Worm (Caenorhabditis elegans): ENCODE data around the gene slc-25A21.

slc-25A21 gene

DNA sequence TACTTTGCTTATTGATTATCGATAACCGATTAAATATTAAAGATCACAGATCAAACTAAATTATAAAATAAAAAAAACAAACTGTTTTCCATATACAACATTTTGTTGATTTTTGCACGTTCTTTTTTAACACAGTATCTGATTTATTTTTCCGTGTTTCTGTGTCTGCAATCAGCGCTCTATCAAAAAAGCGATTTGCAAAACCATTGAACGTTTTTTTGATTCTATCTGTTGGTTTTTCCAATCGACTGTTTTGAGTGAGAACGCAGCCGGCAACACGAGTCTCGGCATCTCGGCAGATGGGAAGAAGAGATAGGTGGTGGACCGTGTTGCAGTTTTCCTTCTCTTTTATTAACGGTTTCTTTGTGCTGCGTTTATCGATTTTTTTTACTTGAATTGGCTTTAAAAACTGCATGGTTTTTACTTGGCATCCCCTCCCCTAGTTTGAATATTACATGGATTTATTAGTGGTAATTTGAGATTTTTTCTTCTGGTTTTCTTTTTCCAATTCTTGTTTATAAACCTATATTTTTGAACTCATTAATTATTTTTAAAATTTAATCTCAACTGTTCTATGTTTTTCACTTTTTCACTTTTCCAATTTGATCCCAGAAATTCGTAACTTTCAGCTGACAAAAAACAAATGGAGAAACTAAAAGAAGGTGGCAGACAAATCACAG is at the start of gene slc-25A21:
Gene slc-25A21 (plus strand): TSS at position 630 of the 680 bp plus-strand sequence.
- no peak for TF ChIP-seq unc-62 (GFP tag; optimal IDR thresholded peaks at IDR 0.05)

DNA sequence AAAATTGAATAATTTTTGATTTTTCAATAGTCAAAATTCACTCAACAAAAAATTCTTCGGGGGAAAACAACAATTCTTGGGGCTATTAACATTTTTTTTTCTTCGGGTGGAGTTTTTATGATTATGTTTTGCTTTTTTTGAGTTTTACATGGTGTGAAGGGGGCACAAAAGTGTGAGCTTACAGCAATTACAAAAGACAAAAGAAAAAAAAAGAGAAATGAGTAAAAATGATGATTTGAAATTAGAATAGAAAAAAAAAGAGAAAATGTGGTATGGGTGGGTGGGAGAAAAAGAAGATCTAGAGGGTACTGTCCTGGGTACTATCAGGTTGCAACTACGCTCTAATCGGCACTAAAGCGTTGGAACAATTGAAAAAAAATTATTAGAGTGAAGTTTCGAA is 48.8 kb upstream of the slc-25A21 start:
- TF ChIP-seq unc-62 (GFP tag; optimal IDR thresholded peaks at IDR 0.05) = no peak

DNA sequence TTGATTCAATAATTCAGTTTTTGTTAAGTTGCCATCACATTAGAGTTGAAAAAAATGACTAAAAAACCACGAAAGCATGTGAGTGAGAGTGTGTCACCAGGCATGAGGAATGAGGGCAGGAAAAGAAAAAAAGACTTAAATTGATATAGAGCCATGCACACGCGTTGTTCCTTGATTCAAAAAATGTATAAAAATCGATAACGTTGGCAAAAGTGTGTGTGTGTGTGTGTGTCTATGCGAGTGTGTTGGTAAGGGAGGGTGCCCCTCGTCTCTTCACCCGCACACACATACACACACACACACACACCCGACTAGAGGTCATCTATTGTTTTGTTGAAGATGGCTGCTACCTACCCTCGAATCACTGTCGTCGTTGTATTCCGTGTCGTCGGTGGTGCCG is 45.8 kb upstream of the slc-25A21 start:
- no peak for TF ChIP-seq unc-62 (GFP tag; optimal IDR thresholded peaks at IDR 0.05)

DNA sequence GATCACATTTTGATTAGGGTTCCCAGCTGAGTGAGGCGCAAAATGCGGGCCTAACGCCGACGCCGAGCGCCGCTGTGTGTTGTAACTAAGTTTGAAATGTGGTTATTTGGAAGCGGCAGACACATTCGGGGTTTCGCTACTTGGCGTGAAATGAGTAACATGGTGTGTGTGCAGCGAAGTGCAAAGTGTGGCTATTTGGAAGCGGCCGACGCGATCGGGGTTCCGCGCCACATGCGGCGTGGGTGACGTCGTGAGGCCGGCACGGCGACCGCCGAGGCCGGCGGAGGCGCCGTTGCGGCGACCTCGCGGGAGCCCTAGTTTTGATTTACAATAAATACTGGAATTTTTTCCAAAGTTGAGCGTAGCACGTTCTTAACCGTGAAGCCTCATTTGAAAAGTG is 45.1 kb upstream of the slc-25A21 start:
- TF ChIP-seq unc-62 (GFP tag; optimal IDR thresholded peaks at IDR 0.05) = no peak

DNA sequence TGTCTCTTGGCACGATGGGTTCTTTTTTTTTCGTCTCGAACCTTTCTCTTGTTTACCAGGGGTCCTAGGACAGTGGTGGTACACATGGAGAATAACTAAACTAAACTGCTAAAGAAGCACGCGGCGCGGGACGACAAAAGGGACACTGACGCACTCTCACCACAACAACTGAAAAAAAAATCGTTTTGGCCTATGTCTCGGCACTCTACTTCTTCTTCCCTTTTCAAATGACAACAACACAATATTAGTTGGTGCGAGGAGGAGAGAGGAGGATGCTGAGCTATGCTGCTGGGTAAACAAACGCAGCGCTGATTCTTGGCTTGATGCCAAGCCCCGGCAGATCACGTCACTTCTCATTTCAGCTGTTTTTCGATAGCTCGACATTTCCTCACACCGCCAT is 44.4 kb upstream of the slc-25A21 start:
- no peak for TF ChIP-seq unc-62 (GFP tag; optimal IDR thresholded peaks at IDR 0.05)

ce11 chrX:16146972-16147593 is 42.6 kb upstream of the slc-25A21 start, which contains the start of gene F09C8.2:
Gene F09C8.2 (minus strand): TSS chrX:16147022.
- TF ChIP-seq unc-62 (GFP tag; optimal IDR thresholded peaks at IDR 0.05) = no peak

DNA sequence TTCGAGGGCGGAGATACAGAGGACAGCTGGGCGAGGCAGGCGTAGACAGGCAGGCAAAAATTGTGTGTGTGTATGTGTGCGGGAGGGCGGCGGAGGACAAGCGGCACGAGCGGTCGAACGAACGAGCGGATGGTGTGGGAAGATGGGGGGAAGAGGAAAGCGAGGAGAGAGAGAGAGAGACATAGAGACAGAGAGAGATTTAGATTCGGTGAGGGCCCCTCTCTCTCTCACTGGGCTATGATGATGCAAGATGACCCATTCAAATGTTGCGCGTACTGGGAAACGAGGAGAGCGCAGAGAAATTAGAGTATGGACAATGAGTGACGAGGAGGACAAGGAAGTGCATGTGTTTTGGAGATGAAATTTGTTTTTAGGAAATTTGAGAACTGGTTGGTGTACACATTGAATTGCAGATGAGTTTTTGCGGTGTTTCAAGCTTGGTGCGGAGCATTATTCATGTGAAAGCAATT is 41.9 kb upstream of the slc-25A21 start:
- no peak for TF ChIP-seq unc-62 (GFP tag; optimal IDR thresholded peaks at IDR 0.05)

DNA sequence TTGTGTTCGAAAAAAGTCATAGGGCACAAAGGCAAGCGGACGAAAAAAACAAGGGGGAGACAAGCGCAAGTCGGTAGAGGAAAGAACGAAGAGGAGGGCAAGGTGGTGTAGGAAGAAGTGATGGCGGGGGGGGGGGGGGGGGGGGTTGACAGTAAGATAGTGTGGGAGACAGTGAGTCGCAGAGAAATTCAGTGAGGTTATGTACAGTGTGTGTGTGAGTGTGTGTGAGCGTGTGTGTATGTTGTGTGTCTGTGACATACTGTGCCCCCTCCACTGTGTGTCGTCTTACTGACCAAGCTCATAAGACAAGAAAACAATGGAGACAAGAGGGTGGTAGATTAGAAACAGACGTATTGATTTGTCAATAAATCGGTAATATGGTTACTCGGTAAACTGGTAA is 39.5 kb upstream of the slc-25A21 start:
- no peak for TF ChIP-seq unc-62 (GFP tag; optimal IDR thresholded peaks at IDR 0.05)

ce11 chrX:16151302-16151701 is 38.4 kb upstream of the slc-25A21 start:
- TF ChIP-seq unc-62 (GFP tag; optimal IDR thresholded peaks at IDR 0.05) = no peak

DNA sequence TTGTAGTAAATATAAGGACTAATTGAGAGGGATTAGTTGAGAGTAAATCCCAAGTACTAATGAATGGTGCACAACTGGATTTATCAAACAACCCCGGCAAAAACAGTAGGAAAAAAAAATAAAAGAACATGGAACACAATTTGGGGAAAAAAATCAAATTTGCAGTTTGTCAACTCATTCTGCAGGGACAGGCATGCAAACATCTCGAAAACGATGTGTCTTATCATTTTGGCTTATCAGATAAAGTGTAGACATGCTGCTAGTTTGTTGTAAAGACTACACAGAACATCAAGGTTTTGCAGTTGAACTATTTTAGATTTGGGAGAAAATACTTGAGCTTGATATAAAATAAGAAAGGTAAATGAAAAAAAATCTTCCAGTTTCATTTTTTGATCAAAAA is 35.9 kb upstream of the slc-25A21 start:
- no peak for TF ChIP-seq unc-62 (GFP tag; optimal IDR thresholded peaks at IDR 0.05)

DNA sequence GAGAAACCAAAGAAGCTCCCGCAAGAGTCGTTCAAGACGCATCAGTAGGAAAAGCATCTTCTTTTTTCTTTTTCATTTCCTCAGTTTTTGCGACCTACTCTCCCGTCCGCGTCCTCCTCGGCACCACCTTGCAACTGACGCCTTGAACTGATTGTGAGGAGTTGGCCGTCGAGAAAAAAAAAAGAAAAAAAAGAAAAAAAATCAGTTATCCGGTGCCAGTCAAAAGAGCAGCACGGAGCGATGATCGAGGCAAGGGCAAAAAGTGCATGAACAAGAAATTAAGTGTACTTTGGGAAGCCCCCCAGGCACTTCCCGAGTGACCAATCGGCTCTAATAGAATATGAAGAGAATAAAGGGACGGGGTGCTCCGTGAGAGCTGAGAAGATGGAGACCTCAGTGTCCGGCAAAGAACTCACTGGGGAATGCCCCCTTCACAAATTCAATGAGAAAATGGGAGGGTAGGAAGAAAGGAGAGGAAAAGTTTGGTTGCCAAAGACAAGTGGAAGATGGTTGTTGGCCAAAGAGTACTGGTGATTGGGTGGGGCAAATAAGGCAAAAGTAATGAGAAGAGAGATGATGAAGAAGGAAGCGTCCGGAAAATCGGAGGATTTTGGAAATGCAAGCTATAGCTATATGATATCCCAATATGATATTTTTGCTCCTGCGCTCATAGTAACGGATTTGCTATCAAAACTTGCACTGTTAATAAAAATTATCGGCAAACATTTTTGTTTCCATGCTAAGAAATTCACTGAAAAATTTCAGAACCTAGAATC is 34.3 kb upstream of the slc-25A21 start:
- no peak for TF ChIP-seq unc-62 (GFP tag; optimal IDR thresholded peaks at IDR 0.05)

DNA sequence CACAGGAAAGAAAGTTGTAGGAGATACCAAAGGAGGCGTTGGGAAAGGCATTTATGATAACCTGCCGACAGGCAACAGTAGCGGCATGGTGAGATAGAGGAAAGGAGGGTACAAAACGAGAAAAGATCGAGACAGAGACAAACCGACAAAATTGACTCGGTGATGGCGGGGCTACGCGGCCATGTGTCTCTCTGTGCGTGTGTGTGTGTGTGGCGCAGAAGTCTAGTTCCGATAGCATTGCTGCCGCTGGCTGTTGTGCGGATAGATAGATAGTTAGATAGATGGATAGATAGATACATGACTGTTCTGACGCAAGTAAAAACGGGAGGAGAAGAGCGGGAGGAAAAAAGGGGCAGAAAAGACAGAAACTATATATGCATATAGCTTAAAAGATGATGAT is 32.8 kb upstream of the slc-25A21 start:
- no peak for TF ChIP-seq unc-62 (GFP tag; optimal IDR thresholded peaks at IDR 0.05)

DNA sequence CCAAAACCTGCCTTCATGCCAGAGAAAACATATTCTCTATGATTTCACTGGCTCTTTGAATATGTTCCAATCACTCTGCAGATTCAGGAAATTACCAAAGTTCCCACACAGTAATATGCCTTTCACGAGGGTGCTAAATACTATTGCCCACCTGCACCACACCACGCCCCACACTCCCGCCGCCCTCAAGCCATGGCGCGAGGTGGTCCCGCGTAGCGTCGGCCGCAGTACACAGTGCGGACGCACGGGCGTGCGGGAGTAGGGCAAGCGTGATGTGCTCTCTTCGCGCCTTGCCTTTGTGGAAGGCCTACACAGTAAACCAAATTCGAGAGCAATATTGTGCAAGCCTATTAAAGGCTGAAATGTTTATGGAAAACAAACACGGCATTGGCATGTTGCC is 32.2 kb upstream of the slc-25A21 start:
- no peak for TF ChIP-seq unc-62 (GFP tag; optimal IDR thresholded peaks at IDR 0.05)

DNA sequence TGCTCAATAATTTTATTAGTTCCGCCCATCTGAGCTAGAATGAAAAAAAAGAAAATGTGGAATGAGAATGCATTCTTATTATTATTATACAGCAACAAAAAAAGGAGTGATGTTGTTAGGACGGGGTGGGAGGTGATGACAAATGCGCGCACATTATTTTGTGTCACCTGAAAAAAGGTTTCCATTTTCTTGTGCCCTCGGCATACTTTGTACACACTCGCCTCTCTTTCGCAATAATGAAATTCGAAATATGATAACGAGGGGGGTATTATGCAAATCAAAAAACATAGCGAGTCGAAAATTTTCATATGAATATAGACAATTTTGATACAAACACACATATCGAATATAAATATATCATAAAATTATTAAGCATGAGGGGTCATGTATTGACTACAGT is 30.3 kb upstream of the slc-25A21 start:
- TF ChIP-seq unc-62 (GFP tag; optimal IDR thresholded peaks at IDR 0.05) = no peak

ce11 chrX:16160924-16161323 is 28.7 kb upstream of the slc-25A21 start:
- no peak for TF ChIP-seq unc-62 (GFP tag; optimal IDR thresholded peaks at IDR 0.05)

DNA sequence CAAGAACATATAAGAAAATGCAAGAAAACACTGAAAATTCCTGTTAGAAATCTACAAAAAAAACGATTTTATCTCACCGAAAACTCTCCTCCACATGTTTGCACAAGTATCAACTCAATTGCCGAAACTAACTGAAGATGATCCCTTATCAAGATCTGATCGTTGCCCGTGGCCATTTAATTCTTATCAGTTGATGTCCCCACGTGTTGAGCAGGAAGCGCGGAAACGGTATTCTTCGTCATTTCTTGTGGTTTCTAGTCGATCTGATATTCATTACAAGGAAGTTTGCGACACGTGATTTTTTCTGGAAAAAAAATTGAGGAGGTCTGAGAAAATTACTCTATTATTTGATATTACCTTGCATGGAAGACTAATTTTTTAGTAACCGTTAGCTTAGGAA is 26.3 kb upstream of the slc-25A21 start, which contains the start of gene F09C8.1:
Gene F09C8.1 (minus strand): TSS at position 123 of the 400 bp plus-strand sequence.
- no peak for TF ChIP-seq unc-62 (GFP tag; optimal IDR thresholded peaks at IDR 0.05)

- no peak for TF ChIP-seq unc-62 (GFP tag; optimal IDR thresholded peaks at IDR 0.05)
These were observed 23.2 kb upstream of the slc-25A21 start for ce11 chrX:16166484-16166883.
